Worm (Caenorhabditis elegans) whole organism, L4 larva: Measurements from ENCODE around the gene Y39E4A.1.

Source experiments
- F26F4.8 ChIP-seq: fragments of 200-800 bp; sonication (Bioruptor generic); conservative IDR thresholded peaks from 2 replicates; pipeline ENCODE4 v1.3.6; 2022; ENCODE audit warnings: missing genetic modification characterization, missing compliant biosample characterization
- F37D6.2 ChIP-seq: sonication (generic microtip); optimal IDR thresholded peaks from 2 replicates; lab custom pipeline; 2016; ENCODE audit warnings: mild to moderate bottlenecking, missing genetic modification characterization, missing compliant biosample characterization
- T20F7.1 ChIP-seq: fragments of 200-800 bp; sonication (Bioruptor generic); optimal IDR thresholded peaks from 2 replicates; lab custom pipeline; 2018; ENCODE audit warnings: mild to moderate bottlenecking, missing genetic modification characterization, missing compliant biosample characterization
- T26A8.4 ChIP-seq: fragments of 200-800 bp; sonication (Bioruptor generic); IDR thresholded peaks from 2 replicates; pipeline ENCODE4 v1.3.6; 2022; ENCODE audit warnings: missing genetic modification characterization, missing compliant biosample characterization
- Y48G9A.11 ChIP-seq: fragments of 200-800 bp; sonication (Bioruptor generic); IDR thresholded peaks from 2 replicates; pipeline ENCODE4 v1.3.6; 2022; ENCODE audit warnings: missing genetic modification reagents, missing genetic modification characterization, missing compliant biosample characterization
- Y5F2A.4 ChIP-seq: fragments of 200-800 bp; sonication (Bioruptor generic); optimal IDR thresholded peaks from 2 replicates; lab custom pipeline; 2018; ENCODE audit warnings: mild to moderate bottlenecking, missing genetic modification characterization, missing compliant biosample characterization
- ama-1 ChIP-seq: fragments of 150-350 bp; optimal IDR thresholded peaks from 2 replicates; lab custom pipeline; 2014; ENCODE audit warnings: inconsistent platforms, mixed read lengths
- attf-4 ChIP-seq: sonication (generic microtip); optimal IDR thresholded peaks from 3 replicates; lab custom pipeline; 2017; ENCODE audit warnings: missing biosample characterization, missing genetic modification characterization
- ceh-28 ChIP-seq: fragments of 150-350 bp; optimal IDR thresholded peaks from 2 replicates; lab custom pipeline; 2014; ENCODE audit warnings: missing biosample characterization, missing genetic modification reagents, missing genetic modification characterization
- ceh-62 ChIP-seq: sonication (generic microtip); optimal IDR thresholded peaks from 2 replicates; lab custom pipeline; 2017; ENCODE audit warnings: missing biosample characterization, missing genetic modification characterization
- ces-1 ChIP-seq: fragments of 150-350 bp; sonication (generic microtip); optimal IDR thresholded peaks from 4 replicates; lab custom pipeline; 2014; ENCODE audit warnings: missing biosample characterization, missing genetic modification reagents, missing genetic modification characterization
- cey-2 ChIP-seq: sonication (generic microtip); optimal IDR thresholded peaks from 3 replicates; lab custom pipeline; 2017; ENCODE audit warnings: missing genetic modification characterization, mild to moderate bottlenecking, missing compliant biosample characterization, antibody characterized with exemption, borderline replicate concordance; ENCODE audit not compliant: insufficient read depth
- daf-12 ChIP-seq: fragments of 150-350 bp; optimal IDR thresholded peaks from 2 replicates; lab custom pipeline; 2014; ENCODE audit warnings: missing biosample characterization, missing genetic modification reagents, missing genetic modification characterization
- daf-16 ChIP-seq, 3 experiments: sonication (generic microtip); optimal IDR thresholded peaks; 2 replicates each; lab custom pipeline; 2016 to 2017; ENCODE audit warnings: missing genetic modification characterization in 3 of 3, missing genetic modification reagents in 3 of 3, mild to moderate bottlenecking in 2 of 3, missing compliant biosample characterization in 2 of 3, missing biosample characterization in 1 of 3, moderate library complexity in 1 of 3
- daf-19 ChIP-seq: fragments of 200-800 bp; sonication (Bioruptor generic); conservative IDR thresholded peaks from 2 replicates; pipeline ENCODE4 v1.3.6; 2022; ENCODE audit warnings: missing genetic modification characterization, missing compliant biosample characterization
- daf-8 ChIP-seq: fragments of 200-800 bp; sonication (Bioruptor generic); IDR thresholded peaks from 2 replicates; pipeline ENCODE4 v1.3.6; 2022; ENCODE audit warnings: missing genetic modification characterization, missing compliant biosample characterization
- dve-1 ChIP-seq: sonication (generic microtip); optimal IDR thresholded peaks from 2 replicates; lab custom pipeline; 2017; ENCODE audit warnings: antibody characterized with exemption, mild to moderate bottlenecking, missing genetic modification characterization, missing compliant biosample characterization; ENCODE audit not compliant: insufficient read depth
- fkh-10 ChIP-seq: fragments of 150-350 bp; optimal IDR thresholded peaks from 2 replicates; lab custom pipeline; 2014; ENCODE audit warnings: missing biosample characterization, missing genetic modification reagents, missing genetic modification characterization
- fos-1 ChIP-seq: fragments of 150-350 bp; optimal IDR thresholded peaks from 2 replicates; lab custom pipeline; 2014; ENCODE audit warnings: missing biosample characterization, missing genetic modification characterization
- gei-8 ChIP-seq: fragments of 200-800 bp; sonication (Bioruptor generic); optimal IDR thresholded peaks from 2 replicates; lab custom pipeline; 2018; ENCODE audit warnings: mild to moderate bottlenecking, missing genetic modification characterization, missing compliant biosample characterization
- hlh-11 ChIP-seq: fragments of 200-800 bp; sonication (Bioruptor generic); optimal IDR thresholded peaks from 2 replicates; lab custom pipeline; 2018; ENCODE audit warnings: mild to moderate bottlenecking, missing genetic modification characterization, missing compliant biosample characterization
- hlh-30 ChIP-seq: sonication (generic microtip); optimal IDR thresholded peaks from 2 replicates; lab custom pipeline; 2017; ENCODE audit warnings: antibody characterized with exemption, mild to moderate bottlenecking, missing genetic modification characterization, missing compliant biosample characterization; ENCODE audit not compliant: insufficient read depth
- lin-15B ChIP-seq: fragments of 150-350 bp; sonication (generic microtip); optimal IDR thresholded peaks from 3 replicates; lab custom pipeline; 2014; ENCODE audit warnings: missing biosample characterization, missing genetic modification characterization
- lin-39 ChIP-seq: fragments of 150-350 bp; optimal IDR thresholded peaks from 2 replicates; lab custom pipeline; 2014; ENCODE audit warnings: missing biosample characterization, missing genetic modification reagents, missing genetic modification characterization
- lir-3 ChIP-seq: sonication (generic microtip); optimal IDR thresholded peaks from 2 replicates; lab custom pipeline; 2016; ENCODE audit warnings: mild to moderate bottlenecking, missing genetic modification characterization, missing compliant biosample characterization
- lsy-2 ChIP-seq, 2 experiments: fragments of 150-350 bp in 1 of 2; sonication (generic microtip) in 1 of 2; optimal IDR thresholded peaks; 2 replicates each; lab custom pipeline; 2014 to 2017; ENCODE audit warnings: missing biosample characterization in 2 of 2, missing genetic modification characterization in 2 of 2
- mdl-1 ChIP-seq, 2 experiments: fragments of 150-350 bp in 1 of 2; sonication (generic microtip) in 1 of 2; optimal IDR thresholded peaks; 2 replicates each; lab custom pipeline; 2014 to 2017; ENCODE audit warnings: missing biosample characterization in 2 of 2, missing genetic modification characterization in 2 of 2
- mep-1 ChIP-seq: fragments of 150-350 bp; sonication (generic microtip); optimal IDR thresholded peaks from 3 replicates; lab custom pipeline; 2014; ENCODE audit warnings: missing biosample characterization, missing genetic modification characterization
- mes-2 ChIP-seq: sonication (generic microtip); optimal IDR thresholded peaks from 2 replicates; lab custom pipeline; 2016; ENCODE audit warnings: missing genotype, mild to moderate bottlenecking, missing genetic modification characterization, missing compliant biosample characterization; ENCODE audit not compliant: poor library complexity, severe bottlenecking
- mxl-3 ChIP-seq: fragments of 200-800 bp; sonication (Bioruptor generic); optimal IDR thresholded peaks from 2 replicates; lab custom pipeline; 2018; ENCODE audit warnings: mild to moderate bottlenecking, missing genetic modification characterization, missing compliant biosample characterization
- nhr-28 ChIP-seq: fragments of 150-350 bp; optimal IDR thresholded peaks from 2 replicates; lab custom pipeline; 2014; ENCODE audit warnings: missing biosample characterization, missing genetic modification characterization
- nhr-41 ChIP-seq: fragments of 200-800 bp; sonication (Bioruptor generic); IDR thresholded peaks from 2 replicates; pipeline ENCODE4 v1.3.6; 2022; ENCODE audit warnings: missing genetic modification reagents, missing genetic modification characterization, missing compliant biosample characterization
- nhr-48 ChIP-seq: sonication (generic microtip); optimal IDR thresholded peaks from 2 replicates; lab custom pipeline; 2016; ENCODE audit warnings: mild to moderate bottlenecking, missing genetic modification characterization, missing compliant biosample characterization
- nhr-6 ChIP-seq: fragments of 150-350 bp; optimal IDR thresholded peaks from 2 replicates; lab custom pipeline; 2014; ENCODE audit warnings: missing biosample characterization, missing genetic modification characterization
- pqm-1 ChIP-seq: sonication (generic microtip); optimal IDR thresholded peaks from 2 replicates; lab custom pipeline; 2017; ENCODE audit warnings: missing biosample characterization, missing genetic modification characterization
- rbr-2 ChIP-seq: sonication (generic microtip); optimal IDR thresholded peaks from 2 replicates; lab custom pipeline; 2016; ENCODE audit warnings: missing genotype, missing genetic modification characterization, missing compliant biosample characterization
- saeg-2 ChIP-seq: fragments of 200-800 bp; sonication (Bioruptor generic); IDR thresholded peaks from 2 replicates; pipeline ENCODE4 v1.3.6; 2022; ENCODE audit warnings: missing genetic modification reagents, missing genetic modification characterization, missing compliant biosample characterization
- sdz-12 ChIP-seq: fragments of 200-800 bp; sonication (Bioruptor generic); optimal IDR thresholded peaks from 2 replicates; lab custom pipeline; 2018; ENCODE audit warnings: mild to moderate bottlenecking, missing genetic modification characterization, missing compliant biosample characterization
- snpc-4 ChIP-seq: fragments of 150-350 bp; optimal IDR thresholded peaks from 2 replicates; lab custom pipeline; 2014; ENCODE audit warnings: missing biosample characterization, missing genetic modification characterization
- tra-1 ChIP-seq: fragments of 200-800 bp; sonication (Bioruptor generic); IDR thresholded peaks from 2 replicates; pipeline ENCODE4 v1.3.6; 2022; ENCODE audit warnings: missing genetic modification reagents, missing genetic modification characterization, missing compliant biosample characterization
- unc-62 ChIP-seq, 3 experiments: fragments of 150-350 bp in 1 of 3; sonication (generic microtip); optimal IDR thresholded peaks in 2 of 3; peaks in 1 of 3; 1 replicate in 1 of 3; 2 replicates in 2 of 3; lab custom pipeline; 2014 to 2017; ENCODE audit warnings: missing biosample characterization in 3 of 3, missing genetic modification characterization in 3 of 3, missing genetic modification reagents in 3 of 3, missing genotype in 1 of 3
- zfp-3 ChIP-seq: fragments of 200-800 bp; sonication (Bioruptor generic); conservative IDR thresholded peaks from 2 replicates; pipeline ENCODE4 v1.3.6; 2022; ENCODE audit warnings: missing genetic modification reagents, missing genetic modification characterization, missing compliant biosample characterization
- zip-11 ChIP-seq: fragments of 200-800 bp; sonication (Bioruptor generic); IDR thresholded peaks from 2 replicates; pipeline ENCODE4 v1.3.6; 2022; ENCODE audit warnings: missing genetic modification characterization, missing compliant biosample characterization

Gene Y39E4A.1

ce11 chrIII:12916459-12916858, 34.8 kb upstream of the Y39E4A.1 start:
- TF ChIP-seq attf-4 (no peak), lsy-2 (tag; optimal IDR thresholded peaks at IDR 0.05; lab: Kevin White, UChicago) (no peak), zfp-3 (no peak), unc-62 (GFP tag; optimal IDR thresholded peaks at IDR 0.05 in 1 of 2; lab: Kevin White, UChicago) (no peak), unc-62 (tag; optimal IDR thresholded peaks at IDR 0.05; lab: Kevin White, UChicago) (no peak), ces-1 (GFP tag; lab: Kevin White, UChicago) (peak; percentile 18), snpc-4 (no peak), fos-1 (tag; lab: Kevin White, UChicago) (no peak), Y5F2A.4 (GFP tag; lab: Kevin White, UChicago) (no peak)

DNA sequence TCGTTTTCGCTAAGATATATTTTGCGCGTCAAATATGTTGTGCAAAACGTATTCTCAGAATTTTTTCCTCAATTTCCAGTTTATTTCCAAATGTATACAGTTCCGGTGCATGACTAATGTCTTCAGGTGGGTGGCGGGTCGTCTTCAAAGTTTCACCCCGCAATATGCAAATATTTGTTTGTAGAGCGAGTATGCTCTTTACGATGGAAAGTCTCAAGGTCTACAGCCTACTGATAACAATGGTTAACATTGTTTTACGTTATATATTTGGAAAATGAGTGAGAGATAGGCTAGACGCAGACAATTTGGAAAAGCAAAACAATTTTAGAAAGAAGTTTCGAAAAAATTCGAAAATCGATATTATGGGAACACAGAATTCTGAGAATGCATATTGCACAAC, 33.4 kb upstream of the Y39E4A.1 start:
- TF ChIP-seq lsy-2 (tag; optimal IDR thresholded peaks at IDR 0.05; lab: Kevin White, UChicago) (peak in 1 of 2 experiments; percentile 19), ceh-62 (no peak), nhr-41 (GFP tag; lab: Robert Waterston, UW) (no peak), pqm-1 (tag; lab: Kevin White, UChicago) (peak; percentile 30), daf-19 (GFP tag; lab: Robert Waterston, UW) (no peak), tra-1 (GFP tag; lab: Robert Waterston, UW) (no peak), ama-1 (no peak), nhr-48 (no peak), mep-1 (tag; lab: Kevin White, UChicago) (peak; percentile 40), gei-8 (no peak), lir-3 (tag; lab: Kevin White, UChicago) (no peak), sdz-12 (no peak), T20F7.1 (GFP tag; lab: Kevin White, UChicago) (no peak), dve-1 (peak; percentile 42), F37D6.2 (tag; lab: Kevin White, UChicago) (no peak), daf-16 (GFP tag; optimal IDR thresholded peaks at IDR 0.05; lab: Kevin White, UChicago) (no peak), daf-16 (tag; optimal IDR thresholded peaks at IDR 0.05; lab: Kevin White, UChicago) (peak; percentile 62), mes-2 (tag; lab: Kevin White, UChicago) (peak; percentile 32)
- TF ChIP-seq, all 104 proteins: peak for 6

- TF ChIP-seq zip-11 (GFP tag; lab: Robert Waterston, UW) = no peak
- TF ChIP-seq lin-15B (tag; lab: Kevin White, UChicago) = no peak
- TF ChIP-seq unc-62 (GFP tag; optimal IDR thresholded peaks at IDR 0.05 in 1 of 2; lab: Kevin White, UChicago) = no peak
- TF ChIP-seq unc-62 (tag; optimal IDR thresholded peaks at IDR 0.05; lab: Kevin White, UChicago) = no peak
- TF ChIP-seq attf-4 = no peak
- no peak for TF ChIP-seq daf-19 (GFP tag; lab: Robert Waterston, UW)
- no peak for TF ChIP-seq rbr-2
- no peak for TF ChIP-seq T20F7.1 (GFP tag; lab: Kevin White, UChicago)
- no peak for TF ChIP-seq T26A8.4
- no peak for TF ChIP-seq fkh-10 (GFP tag; lab: Kevin White, UChicago)
- no peak for TF ChIP-seq lin-39 (tag; lab: Kevin White, UChicago)
- TF ChIP-seq lir-3 (tag; lab: Kevin White, UChicago) = no peak
- no peak for TF ChIP-seq daf-8
- TF ChIP-seq, all 104 proteins: peak for 0
Observed at ce11 chrIII:12918575-12918974, 32.6 kb upstream of the Y39E4A.1 start, which contains the start of gene Y37D8A.16. TSS of gene Y37D8A.16 (minus strand) at chrIII:12918675.

DNA sequence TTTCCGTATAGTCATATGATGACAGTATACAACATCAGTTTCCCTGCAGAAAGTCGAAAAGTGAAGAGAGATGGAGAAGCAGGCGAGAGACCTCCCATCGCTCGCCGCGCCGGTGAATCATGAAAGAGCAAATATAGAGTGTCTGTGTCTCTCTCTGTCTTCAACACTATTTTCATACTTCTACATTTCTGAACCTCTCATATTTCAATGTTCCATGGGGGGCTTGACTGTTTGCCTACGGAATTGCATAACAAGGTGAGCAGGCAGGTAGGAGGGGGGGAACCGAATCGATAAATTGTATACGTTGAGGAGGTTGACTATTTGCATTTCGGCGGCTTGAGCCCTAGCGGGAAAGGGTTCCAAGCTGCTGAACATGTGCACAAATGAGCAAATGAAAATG, 31.3 kb upstream of the Y39E4A.1 start:
- TF ChIP-seq sdz-12 (no peak), lir-3 (tag; lab: Kevin White, UChicago) (no peak), Y48G9A.11 (GFP tag; lab: Robert Waterston, UW) (no peak), cey-2 (tag; lab: Kevin White, UChicago) (no peak), mxl-3 (GFP tag; lab: Kevin White, UChicago) (no peak), lsy-2 (tag; optimal IDR thresholded peaks at IDR 0.05; lab: Kevin White, UChicago) (peak in 1 of 2 experiments; percentile 43), nhr-28 (tag; lab: Kevin White, UChicago) (peak; percentile 38), hlh-30 (tag; lab: Kevin White, UChicago) (peak; percentile 52), mdl-1 (tag; optimal IDR thresholded peaks at IDR 0.05; lab: Kevin White, UChicago) (no peak), nhr-6 (peak; percentile 86), T26A8.4 (peak; percentile 53; the same call in 1 of the 2 replicates), dve-1 (peak; percentile 79), ceh-28 (peak; percentile 11), F26F4.8 (no peak), mes-2 (tag; lab: Kevin White, UChicago) (peak; percentile 60), daf-16 (GFP tag; optimal IDR thresholded peaks at IDR 0.05; lab: Kevin White, UChicago) (no peak), daf-16 (tag; optimal IDR thresholded peaks at IDR 0.05; lab: Kevin White, UChicago) (peak; percentile 82), Y5F2A.4 (GFP tag; lab: Kevin White, UChicago) (no peak), hlh-11 (tag; lab: Kevin White, UChicago) (peak; percentile 68), lin-15B (tag; lab: Kevin White, UChicago) (no peak), saeg-2 (no peak), daf-12 (tag; lab: Kevin White, UChicago) (no peak)
